Worm (Caenorhabditis elegans): ENCODE results near the gene T09F5.10.

The T09F5.10 gene

ce11 chrV:15187083-15188057 lies 7.5 kb downstream of the T09F5.10 start, which contains the start of the genes cyn-7 and bath-36 (continued):
- TF ChIP-seq F16B12.6 (tag; optimal IDR thresholded peaks at IDR 0.05) (peak; percentile 92), ztf-4 (tag; optimal IDR thresholded peaks at IDR 0.05) (peak; percentile 30), unc-30 (tag; optimal IDR thresholded peaks at IDR 0.05) (no peak), nhr-85 (tag) (peak; percentile 93), mdl-1 (tag; optimal IDR thresholded peaks at IDR 0.05) (peak in 1 of 2 experiments; percentile 71), aha-1 (tag; optimal IDR thresholded peaks at IDR 0.05) (no peak), dsc-1 (tag; optimal IDR thresholded peaks at IDR 0.05) (peak; percentile 77), nhr-237 (tag; optimal IDR thresholded peaks at IDR 0.05) (no peak), Y116A8C.19 (tag; optimal IDR thresholded peaks at IDR 0.05; ENCODE audit: borderline replicate concordance) (no peak), nhr-20 (tag; optimal IDR thresholded peaks at IDR 0.05) (peak; percentile 92), ceh-82 (tag; optimal IDR thresholded peaks at IDR 0.05) (peak; percentile 58 to 76 (median 71)), nhr-90 (tag; optimal IDR thresholded peaks at IDR 0.05; ENCODE audit: poor library complexity) (peak; percentile 87), lin-15B (tag; optimal IDR thresholded peaks at IDR 0.05) (peak; percentile 58), elt-2 (tag; optimal IDR thresholded peaks at IDR 0.05) (peak; percentile 74), sptf-1 (tag; optimal IDR thresholded peaks at IDR 0.05) (no peak), unc-98 (GFP tag; IDR thresholded peaks at IDR 0.05) (no peak), skn-1 (tag; optimal IDR thresholded peaks at IDR 0.05) (peak; percentile 55), efl-1 (optimal IDR thresholded peaks at IDR 0.05) (peak; percentile 75 to 84), efl-1 (GFP tag; optimal IDR thresholded peaks at IDR 0.05 in 1 of 2) (peak; percentile 82 to 98), nhr-47 (tag; optimal IDR thresholded peaks at IDR 0.05) (peak; percentile 90), C16A3.4 (tag; optimal IDR thresholded peaks at IDR 0.05) (peak; percentile 37), lin-13 (GFP tag; optimal IDR thresholded peaks at IDR 0.05) (peak; percentile 7), dpl-1 (GFP tag; optimal IDR thresholded peaks at IDR 0.05) (peak; percentile 74 to 83 (median 82))

- TF ChIP-seq fkh-10 (GFP tag; optimal IDR thresholded peaks at IDR 0.05): peak; percentile 56
- peak; percentile 92 for TF ChIP-seq xbp-1 (tag; optimal IDR thresholded peaks at IDR 0.05)
- peak; percentile 74 for TF ChIP-seq nhr-77 (tag; optimal IDR thresholded peaks at IDR 0.05)
- no peak for TF ChIP-seq nhr-28 (tag; optimal IDR thresholded peaks at IDR 0.05)
- TF ChIP-seq nhr-84 (tag; optimal IDR thresholded peaks at IDR 0.05): no peak
- TF ChIP-seq sptf-1 (tag; optimal IDR thresholded peaks at IDR 0.05): no peak
- TF ChIP-seq tbx-2 (tag; optimal IDR thresholded peaks at IDR 0.05): peak; percentile 94
- TF ChIP-seq isw-1 (GFP tag; IDR thresholded peaks at IDR 0.05): peak; percentile 91
- TF ChIP-seq dsc-1 (tag; optimal IDR thresholded peaks at IDR 0.05): peak; percentile 88
- peak; percentile 73 for TF ChIP-seq sox-4 (tag; optimal IDR thresholded peaks at IDR 0.05)
- TF ChIP-seq sup-37 (GFP tag; optimal IDR thresholded peaks at IDR 0.05): peak; percentile 32
- TF ChIP-seq lin-15B (tag; optimal IDR thresholded peaks at IDR 0.05): peak; percentile 96
- TF ChIP-seq pqm-1 (tag; optimal IDR thresholded peaks at IDR 0.05): no peak
- TF ChIP-seq lin-13 (GFP tag; optimal IDR thresholded peaks at IDR 0.05): peak; percentile 89
- TF ChIP-seq nhr-85 (tag): peak; percentile 95
- peak; percentile 73 for TF ChIP-seq mef-2 (tag; optimal IDR thresholded peaks at IDR 0.05)
- peak; percentile 83 for TF ChIP-seq aly-2 (tag; optimal IDR thresholded peaks at IDR 0.05)
- peak; percentile 90 for TF ChIP-seq skn-1 (tag; optimal IDR thresholded peaks at IDR 0.05)
- no peak for TF ChIP-seq hlh-17 (GFP tag; optimal IDR thresholded peaks at IDR 0.05; ENCODE audit: borderline replicate concordance)
- TF ChIP-seq ceh-82 (tag; optimal IDR thresholded peaks at IDR 0.05): peak; percentile 80 to 95 (median 81)
- peak; percentile 52 for TF ChIP-seq zip-4 (GFP tag; optimal IDR thresholded peaks at IDR 0.05)
- TF ChIP-seq mdl-1 (tag; optimal IDR thresholded peaks at IDR 0.05): peak in 1 of 2 experiments; percentile 85
- peak; percentile 57 for TF ChIP-seq vab-15 (tag; optimal IDR thresholded peaks at IDR 0.05)
- peak; percentile 89 for TF ChIP-seq fkh-8 (tag; optimal IDR thresholded peaks at IDR 0.05)
- 0 out of 2 replicates have a peak, but pooled peaks have one; percentile 27 for TF ChIP-seq ceh-88 (GFP tag; IDR thresholded peaks at IDR 0.05)
- TF ChIP-seq alr-1 (tag; optimal IDR thresholded peaks at IDR 0.05; ENCODE audit: borderline replicate concordance): no peak
- peak; percentile 85 for TF ChIP-seq nhr-90 (tag; optimal IDR thresholded peaks at IDR 0.05; ENCODE audit: poor library complexity)
- peak; percentile 90 for TF ChIP-seq fos-1 (tag; optimal IDR thresholded peaks at IDR 0.05)
- TF ChIP-seq nhr-19 (GFP tag; conservative IDR thresholded peaks at IDR 0.05): peak; percentile 92
- TF ChIP-seq unc-62 (GFP tag; optimal IDR thresholded peaks at IDR 0.05): no peak
- TF ChIP-seq hpl-2 (GFP tag; optimal IDR thresholded peaks at IDR 0.05): no peak
- peak; percentile 96 for TF ChIP-seq snu-23 (GFP tag; optimal IDR thresholded peaks at IDR 0.05)
- peak; percentile 64 for TF ChIP-seq lir-3 (tag; optimal IDR thresholded peaks at IDR 0.05; ENCODE audit: poor library complexity)
- peak in 1 of 2 experiments; percentile 17 for TF ChIP-seq ztf-11 (tag; optimal IDR thresholded peaks at IDR 0.05)
Observed at ce11 chrV:15189567-15189966, 9.7 kb downstream of the T09F5.10 start, which contains the start of gene cyn-3. cyn-3 (plus strand) TSS chrV:15189927.
